Worm (Caenorhabditis elegans): ENCODE results near the gene cut-2.
"Not testable (repeated sequence)": the region's sequence is repeated elsewhere in the genome, so short reads cannot be mapped to it uniquely, and the experiment has no call there.

cut-2 gene

ce11 chrV:13442819-13443218 lies 28.1 kb downstream of the cut-2 start:
- no peak for TF ChIP-seq nhr-23 (tag; optimal IDR thresholded peaks at IDR 0.05)

DNA sequence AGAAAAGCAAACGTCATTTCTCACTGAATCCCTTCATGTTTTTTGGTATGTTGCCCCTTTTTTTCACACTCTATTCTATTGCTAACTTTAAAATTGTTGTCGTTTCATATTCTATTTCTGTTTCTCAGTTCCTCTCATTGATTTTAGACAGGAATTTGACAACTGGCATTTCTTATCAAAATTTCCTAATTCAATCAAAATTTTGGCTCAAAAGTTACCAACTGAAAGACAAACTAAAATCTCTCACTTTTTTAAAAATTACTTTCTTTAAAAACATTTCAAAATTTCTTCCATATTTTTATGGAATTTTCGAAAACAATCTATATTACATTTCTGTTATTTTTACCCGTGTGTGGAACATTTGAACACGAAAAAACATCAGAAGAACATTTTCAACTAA lies 28.8 kb downstream of the cut-2 start, which contains the start of gene Y2H9A.6:
Gene Y2H9A.6, plus strand, starts transcription at position 301 of the 400 bp plus-strand sequence.
- TF ChIP-seq pha-4, ceh-9, fkh-2 (tag; optimal IDR thresholded peaks at IDR 0.05): not testable (repeated sequence)

DNA sequence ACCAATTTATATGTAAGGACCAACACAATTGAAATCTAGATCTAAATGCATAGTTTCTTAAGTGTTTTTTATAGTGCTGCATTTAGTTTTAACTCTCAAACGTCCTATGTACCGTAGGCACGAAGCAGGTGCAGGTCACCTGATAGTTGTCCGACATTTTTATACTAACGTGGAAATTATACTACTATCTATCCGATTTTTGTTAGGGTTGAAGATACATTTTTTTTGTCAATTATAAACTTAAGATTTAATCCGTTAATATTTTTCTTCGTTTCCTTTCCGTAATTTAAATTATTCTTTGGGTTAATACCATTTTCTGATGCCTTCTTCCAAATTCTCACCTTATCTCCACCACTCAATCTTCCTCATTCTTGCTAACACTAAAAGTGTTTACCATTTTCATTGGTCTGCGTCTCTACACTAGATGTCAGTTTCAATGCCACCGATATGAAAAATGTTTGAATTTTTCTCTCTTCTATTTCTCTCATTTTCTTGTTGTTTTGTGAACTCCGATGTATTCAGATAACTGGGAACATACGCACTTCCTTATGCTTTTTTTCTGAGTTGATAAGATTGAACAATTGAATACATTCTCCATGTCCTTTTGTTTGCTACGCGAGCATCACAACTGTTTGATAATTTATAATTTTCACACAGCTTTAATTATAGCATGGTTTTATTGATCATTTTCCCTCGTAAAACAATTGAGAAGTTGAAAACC lies 30.6 kb downstream of the cut-2 start, which contains the start of gene Y2H9A.4:
Gene Y2H9A.4, plus strand, starts transcription at position 671 of the 721 bp plus-strand sequence.
- TF ChIP-seq lin-15B (tag; optimal IDR thresholded peaks at IDR 0.05), result no peak
- peak; percentile 67 for TF ChIP-seq jun-1 (tag; optimal IDR thresholded peaks at IDR 0.05)
- TF ChIP-seq elt-2 (tag; optimal IDR thresholded peaks at IDR 0.05), result peak; percentile 54
- TF ChIP-seq nhr-25 (tag; optimal IDR thresholded peaks at IDR 0.05), result peak; percentile 72
- no peak for TF ChIP-seq zag-1 (tag; optimal IDR thresholded peaks at IDR 0.05)
- TF ChIP-seq elt-1 (tag; optimal IDR thresholded peaks at IDR 0.05), result peak; percentile 72
- no peak for TF ChIP-seq nhr-28 (tag; optimal IDR thresholded peaks at IDR 0.05)
- no peak for TF ChIP-seq unc-62 (GFP tag; optimal IDR thresholded peaks at IDR 0.05)
- no peak for TF ChIP-seq ztf-11 (tag; optimal IDR thresholded peaks at IDR 0.05)
- TF ChIP-seq unc-39 (tag; optimal IDR thresholded peaks at IDR 0.05), result no peak
- TF ChIP-seq pha-4 (tag; optimal IDR thresholded peaks at IDR 0.05), result peak; percentile 22
- TF ChIP-seq nfya-1 (tag; optimal IDR thresholded peaks at IDR 0.05; ENCODE audit: insufficient read depth), result peak; percentile 3

DNA sequence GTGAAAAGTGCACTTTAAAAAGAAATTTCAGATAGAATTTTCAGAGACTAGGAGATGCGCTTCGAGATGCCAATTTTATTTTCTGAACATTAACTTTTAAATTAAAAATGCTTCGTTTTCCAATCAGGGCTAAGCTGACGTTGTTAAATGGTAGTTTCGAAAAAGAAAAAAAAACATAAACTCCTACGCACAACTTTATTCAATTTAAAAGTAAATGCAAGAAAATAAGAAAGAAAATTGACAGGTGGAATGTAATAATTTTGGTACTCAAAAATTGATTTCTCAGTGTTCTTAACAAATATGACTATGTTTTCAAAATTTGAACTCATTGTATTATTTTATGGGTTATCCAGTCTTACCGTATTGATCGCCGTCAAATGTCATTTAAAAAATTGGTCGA lies 38.6 kb downstream of the cut-2 start, which contains the start of gene lurp-2:
Gene lurp-2, plus strand, starts transcription at position 301 of the 400 bp plus-strand sequence.
- TF ChIP-seq nhr-43 (tag; optimal IDR thresholded peaks at IDR 0.05; ENCODE audit: poor library complexity, severe bottlenecking) (no peak), pha-4 (tag; optimal IDR thresholded peaks at IDR 0.05) (no peak), daf-12 (tag; optimal IDR thresholded peaks at IDR 0.05) (no peak)

ce11 chrV:13455448-13455847 lies 40.7 kb downstream of the cut-2 start, which contains the start of gene lurp-3:
Gene lurp-3, plus strand, starts transcription at chrV:13455748.
- TF ChIP-seq nhr-237 (tag; optimal IDR thresholded peaks at IDR 0.05), result no peak
- no peak for TF ChIP-seq skn-1 (tag; optimal IDR thresholded peaks at IDR 0.05)
- TF ChIP-seq pqm-1 (tag; optimal IDR thresholded peaks at IDR 0.05), result no peak
- TF ChIP-seq lsy-12 (tag; optimal IDR thresholded peaks at IDR 0.05), result no peak
- TF ChIP-seq hmg-11 (tag; optimal IDR thresholded peaks at IDR 0.05), result no peak
- no peak for TF ChIP-seq mdl-1 (tag; optimal IDR thresholded peaks at IDR 0.05)
- TF ChIP-seq elt-3 (tag; optimal IDR thresholded peaks at IDR 0.05), result no peak
- no peak for TF ChIP-seq ceh-82 (tag; optimal IDR thresholded peaks at IDR 0.05)
- no peak for TF ChIP-seq unc-39 (tag; optimal IDR thresholded peaks at IDR 0.05)

- no peak for TF ChIP-seq ceh-28 (tag; optimal IDR thresholded peaks at IDR 0.05)
- TF ChIP-seq lsy-12 (tag; optimal IDR thresholded peaks at IDR 0.05), result no peak
- TF ChIP-seq jun-1 (tag; optimal IDR thresholded peaks at IDR 0.05), result no peak
- no peak for TF ChIP-seq fkh-2 (tag; optimal IDR thresholded peaks at IDR 0.05)
- TF ChIP-seq aly-2 (tag; optimal IDR thresholded peaks at IDR 0.05), result no peak
- TF ChIP-seq lin-39 (tag; optimal IDR thresholded peaks at IDR 0.05), result no peak
- TF ChIP-seq nhr-67 (tag; optimal IDR thresholded peaks at IDR 0.05), result no peak
- no peak for TF ChIP-seq elt-3 (tag; optimal IDR thresholded peaks at IDR 0.05)
- no peak for TF ChIP-seq nhr-76 (tag; optimal IDR thresholded peaks at IDR 0.05)
- TF ChIP-seq elt-2 (tag; optimal IDR thresholded peaks at IDR 0.05), result peak; percentile 5
- no peak for TF ChIP-seq fkh-10 (GFP tag; optimal IDR thresholded peaks at IDR 0.05)
- TF ChIP-seq lin-15B (tag; optimal IDR thresholded peaks at IDR 0.05), result peak; percentile 20
- no peak for TF ChIP-seq sea-2 (GFP tag; optimal IDR thresholded peaks at IDR 0.05)
- TF ChIP-seq unc-62 (GFP tag; optimal IDR thresholded peaks at IDR 0.05), result no peak
- TF ChIP-seq ceh-82 (tag; optimal IDR thresholded peaks at IDR 0.05), result no peak
- TF ChIP-seq mdl-1 (tag; optimal IDR thresholded peaks at IDR 0.05), result no peak
- TF ChIP-seq hmg-11 (tag; optimal IDR thresholded peaks at IDR 0.05), result peak; percentile 39
- TF ChIP-seq elt-1 (tag; optimal IDR thresholded peaks at IDR 0.05), result no peak
- TF ChIP-seq egl-5 (tag; optimal IDR thresholded peaks at IDR 0.05), result no peak
- no peak for TF ChIP-seq fos-1 (tag; optimal IDR thresholded peaks at IDR 0.05)
- no peak for TF ChIP-seq pha-4 (tag; optimal IDR thresholded peaks at IDR 0.05)
- TF ChIP-seq nhr-28 (tag; optimal IDR thresholded peaks at IDR 0.05), result no peak
- TF ChIP-seq ztf-11 (tag; optimal IDR thresholded peaks at IDR 0.05), result no peak
- no peak for TF ChIP-seq ztf-4 (tag; optimal IDR thresholded peaks at IDR 0.05)
- no peak for TF ChIP-seq R02D3.7 (tag; optimal IDR thresholded peaks at IDR 0.05)
- no peak for TF ChIP-seq eor-1 (tag; optimal IDR thresholded peaks at IDR 0.05)
These were observed 43.1 kb downstream of the cut-2 start, which contains the start of gene F25H9.2 for ce11 chrV:13457858-13458257. Gene F25H9.2, plus strand, starts transcription at chrV:13458083.

Data from whole organism, L3 larva.